Worm (Caenorhabditis elegans) whole organism, L3 larva: ENCODE data around the gene cec-5.

Experiments
- R02D3.7 ChIP-seq: fragments of 150-350 bp; optimal IDR thresholded peaks from 2 replicates; lab custom pipeline; 2014; ENCODE audit warnings: missing biosample characterization, missing genetic modification characterization
- ZK546.5 ChIP-seq: sonication (generic microtip); optimal IDR thresholded peaks from 2 replicates; lab custom pipeline; 2017; ENCODE audit warnings: missing biosample characterization, missing genetic modification characterization
- aly-2 ChIP-seq: fragments of 150-350 bp; optimal IDR thresholded peaks from 2 replicates; lab custom pipeline; 2014; ENCODE audit warnings: missing biosample characterization, missing genetic modification characterization
- ama-1 ChIP-seq: fragments of 150-350 bp; optimal IDR thresholded peaks from 2 replicates; lab custom pipeline; 2018
- ceh-16 ChIP-seq: sonication (generic microtip); optimal IDR thresholded peaks from 2 replicates; lab custom pipeline; 2017; ENCODE audit warnings: missing biosample characterization, missing genetic modification characterization
- ceh-82 ChIP-seq: fragments of 150-350 bp; optimal IDR thresholded peaks from 2 replicates; lab custom pipeline; 2014; ENCODE audit warnings: missing biosample characterization, missing genetic modification characterization
- ceh-9 ChIP-seq: sonication (generic microtip); optimal IDR thresholded peaks from 2 replicates; lab custom pipeline; 2018; ENCODE audit warnings: missing biosample characterization, missing genetic modification characterization
- daf-12 ChIP-seq: fragments of 150-350 bp; optimal IDR thresholded peaks from 2 replicates; lab custom pipeline; 2014; ENCODE audit warnings: missing biosample characterization, missing genetic modification reagents, missing genetic modification characterization
- egl-27 ChIP-seq: sonication (generic microtip); optimal IDR thresholded peaks from 4 replicates; lab custom pipeline; 2017; ENCODE audit warnings: missing biosample characterization, missing genetic modification reagents, missing genetic modification characterization
- elt-1 ChIP-seq: fragments of 150-350 bp; optimal IDR thresholded peaks from 2 replicates; lab custom pipeline; 2014; ENCODE audit warnings: missing biosample characterization, missing genetic modification characterization
- elt-2 ChIP-seq: sonication (generic microtip); optimal IDR thresholded peaks from 2 replicates; lab custom pipeline; 2016; ENCODE audit warnings: missing genetic modification reagents, mild to moderate bottlenecking, missing genetic modification characterization, missing compliant biosample characterization
- elt-3 ChIP-seq, 3 experiments: fragments of 150-350 bp in 1 of 3; sonication (generic microtip) in 2 of 3; optimal IDR thresholded peaks; 2 replicates in 2 of 3; 4 replicates in 1 of 3; lab custom pipeline; 2014 to 2017; ENCODE audit warnings: missing biosample characterization in 3 of 3, missing genetic modification characterization in 3 of 3
- eor-1 ChIP-seq, 2 experiments: fragments of 150-350 bp; optimal IDR thresholded peaks; 2 replicates each; lab custom pipeline; 2014 to 2018; ENCODE audit warnings: missing biosample characterization in 2 of 2, missing genetic modification characterization in 2 of 2
- fkh-10 ChIP-seq: sonication (generic microtip); optimal IDR thresholded peaks from 2 replicates; lab custom pipeline; 2017; ENCODE audit warnings: missing biosample characterization, missing genetic modification reagents, missing genetic modification characterization
- fkh-2 ChIP-seq: fragments of 150-350 bp; optimal IDR thresholded peaks from 2 replicates; lab custom pipeline; 2014; ENCODE audit warnings: missing biosample characterization, missing genetic modification reagents, missing genetic modification characterization
- fos-1 ChIP-seq: fragments of 150-350 bp; optimal IDR thresholded peaks from 2 replicates; lab custom pipeline; 2014; ENCODE audit warnings: missing biosample characterization, missing genetic modification characterization
- hmg-11 ChIP-seq: sonication (generic microtip); optimal IDR thresholded peaks from 2 replicates; lab custom pipeline; 2016; ENCODE audit warnings: missing genetic modification characterization, missing compliant biosample characterization
- jun-1 ChIP-seq: fragments of 150-350 bp; optimal IDR thresholded peaks from 2 replicates; lab custom pipeline; 2014; ENCODE audit warnings: missing biosample characterization, missing genetic modification reagents, missing genetic modification characterization
- lin-15B ChIP-seq: fragments of 150-350 bp; optimal IDR thresholded peaks from 2 replicates; lab custom pipeline; 2014; ENCODE audit warnings: missing biosample characterization, missing genetic modification characterization
- lin-39 ChIP-seq: fragments of 150-350 bp; optimal IDR thresholded peaks from 2 replicates; lab custom pipeline; 2018; ENCODE audit warnings: missing biosample characterization, missing genetic modification reagents, missing genetic modification characterization
- lsy-12 ChIP-seq: sonication (generic microtip); optimal IDR thresholded peaks from 2 replicates; lab custom pipeline; 2016; ENCODE audit warnings: mild to moderate bottlenecking, missing genetic modification characterization, missing compliant biosample characterization
- mdl-1 ChIP-seq: fragments of 150-350 bp; optimal IDR thresholded peaks from 2 replicates; lab custom pipeline; 2014; ENCODE audit warnings: missing biosample characterization, missing genetic modification characterization
- mml-1 ChIP-seq: fragments of 150-350 bp; sonication (generic microtip); optimal IDR thresholded peaks from 3 replicates; lab custom pipeline; 2014; ENCODE audit warnings: missing biosample characterization, missing genetic modification characterization
- nfya-1 ChIP-seq: sonication (generic microtip); optimal IDR thresholded peaks from 2 replicates; lab custom pipeline; 2017; ENCODE audit warnings: missing genetic modification characterization, mild to moderate bottlenecking, missing compliant biosample characterization, antibody characterized with exemption, moderate library complexity; ENCODE audit not compliant: insufficient read depth
- nhr-11 ChIP-seq: fragments of 150-350 bp; optimal IDR thresholded peaks from 2 replicates; lab custom pipeline; 2014; ENCODE audit warnings: missing biosample characterization, missing genetic modification characterization
- nhr-23 ChIP-seq: fragments of 150-350 bp; optimal IDR thresholded peaks from 2 replicates; lab custom pipeline; 2014; ENCODE audit warnings: missing biosample characterization, missing genetic modification reagents, missing genetic modification characterization
- nhr-25 ChIP-seq: sonication (generic microtip); optimal IDR thresholded peaks from 2 replicates; lab custom pipeline; 2017; ENCODE audit warnings: missing biosample characterization, missing genetic modification characterization
- nhr-28 ChIP-seq: fragments of 150-350 bp; optimal IDR thresholded peaks from 2 replicates; lab custom pipeline; 2014; ENCODE audit warnings: missing biosample characterization, missing genetic modification characterization
- nhr-43 ChIP-seq: sonication (generic microtip); optimal IDR thresholded peaks from 2 replicates; lab custom pipeline; 2016; ENCODE audit warnings: mild to moderate bottlenecking, missing genetic modification characterization, missing compliant biosample characterization; ENCODE audit not compliant: poor library complexity, severe bottlenecking
- nhr-67 ChIP-seq: fragments of 150-350 bp; optimal IDR thresholded peaks from 2 replicates; lab custom pipeline; 2014; ENCODE audit warnings: missing biosample characterization, missing genetic modification characterization
- nhr-76 ChIP-seq: fragments of 150-350 bp; sonication (generic microtip); optimal IDR thresholded peaks from 5 replicates; lab custom pipeline; 2014; ENCODE audit warnings: missing biosample characterization, missing genetic modification characterization
- nhr-77 ChIP-seq: fragments of 150-350 bp; optimal IDR thresholded peaks from 2 replicates; lab custom pipeline; 2014; ENCODE audit warnings: missing biosample characterization, missing genetic modification characterization
- pha-4 ChIP-seq: fragments of 150-350 bp; optimal IDR thresholded peaks from 2 replicates; lab custom pipeline; 2014; ENCODE audit warnings: missing biosample characterization, missing genetic modification reagents, missing genetic modification characterization
- pqm-1 ChIP-seq: fragments of 150-350 bp; optimal IDR thresholded peaks from 2 replicates; lab custom pipeline; 2017; ENCODE audit warnings: missing biosample characterization, missing genetic modification characterization, inconsistent platforms
- skn-1 ChIP-seq: fragments of 150-350 bp; optimal IDR thresholded peaks from 2 replicates; lab custom pipeline; 2014; ENCODE audit warnings: missing biosample characterization, missing genetic modification characterization
- snpc-4 ChIP-seq: fragments of 150-350 bp; optimal IDR thresholded peaks from 2 replicates; lab custom pipeline; 2014; ENCODE audit warnings: missing biosample characterization, missing genetic modification characterization
- tbx-2 ChIP-seq: sonication (generic microtip); optimal IDR thresholded peaks from 2 replicates; lab custom pipeline; 2016; ENCODE audit warnings: mild to moderate bottlenecking, missing genetic modification characterization, missing compliant biosample characterization
- unc-39 ChIP-seq: sonication (generic microtip); optimal IDR thresholded peaks from 4 replicates; lab custom pipeline; 2017; ENCODE audit warnings: missing biosample characterization, missing genetic modification characterization
- unc-62 ChIP-seq: fragments of 150-350 bp; sonication (generic microtip); optimal IDR thresholded peaks from 4 replicates; lab custom pipeline; 2014; ENCODE audit warnings: missing biosample characterization, missing genetic modification reagents, missing genetic modification characterization
- ztf-11 ChIP-seq: fragments of 150-350 bp; optimal IDR thresholded peaks from 2 replicates; lab custom pipeline; 2014; ENCODE audit warnings: missing biosample characterization, missing genetic modification characterization

Gene cec-5

DNA sequence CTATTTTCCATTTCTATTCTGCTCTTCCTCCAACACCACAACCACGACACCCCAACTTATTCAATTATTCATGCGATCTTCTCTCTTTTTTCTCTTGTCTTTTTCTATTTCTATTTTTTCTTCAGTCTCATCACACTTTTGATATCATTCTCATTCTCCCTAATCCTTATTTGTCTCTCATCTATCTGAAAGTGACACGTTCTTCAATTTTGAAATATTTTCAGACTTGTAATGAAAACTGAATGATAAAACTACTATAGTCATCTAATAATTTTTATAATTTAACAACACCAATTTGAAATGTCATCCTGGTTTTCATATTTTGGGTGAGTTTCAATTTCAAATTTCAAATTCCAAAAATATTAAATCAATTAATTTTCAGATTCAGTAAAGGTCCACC, 8.7 kb upstream of the cec-5 start, which contains the start of gene cla-1:
TSS of gene cla-1 (plus strand) at position 301 of the 400 bp plus-strand sequence.
- TF ChIP-seq nhr-67 (tag; lab: Kevin White, UChicago) (no peak), ceh-82 (no peak), fos-1 (tag; lab: Kevin White, UChicago) (no peak), nhr-28 (tag; lab: Kevin White, UChicago) (no peak), ceh-9 (tag; lab: Kevin White, UChicago) (no peak), hmg-11 (tag; lab: Kevin White, UChicago) (no peak), jun-1 (tag; lab: Kevin White, UChicago) (no peak), lin-15B (tag; lab: Kevin White, UChicago) (no peak), unc-39 (no peak), nhr-76 (tag; lab: Kevin White, UChicago) (no peak), nhr-77 (tag; lab: Kevin White, UChicago) (no peak), elt-1 (tag; lab: Kevin White, UChicago) (no peak), nfya-1 (tag; lab: Kevin White, UChicago) (no peak), nhr-23 (no peak), egl-27 (tag; lab: Kevin White, UChicago) (no peak), nhr-43 (tag; lab: Kevin White, UChicago) (no peak), pqm-1 (no peak), lin-39 (tag; lab: Kevin White, UChicago) (no peak), elt-2 (no peak), lsy-12 (no peak)
- TF ChIP-seq, all 47 proteins: peak for 0

DNA sequence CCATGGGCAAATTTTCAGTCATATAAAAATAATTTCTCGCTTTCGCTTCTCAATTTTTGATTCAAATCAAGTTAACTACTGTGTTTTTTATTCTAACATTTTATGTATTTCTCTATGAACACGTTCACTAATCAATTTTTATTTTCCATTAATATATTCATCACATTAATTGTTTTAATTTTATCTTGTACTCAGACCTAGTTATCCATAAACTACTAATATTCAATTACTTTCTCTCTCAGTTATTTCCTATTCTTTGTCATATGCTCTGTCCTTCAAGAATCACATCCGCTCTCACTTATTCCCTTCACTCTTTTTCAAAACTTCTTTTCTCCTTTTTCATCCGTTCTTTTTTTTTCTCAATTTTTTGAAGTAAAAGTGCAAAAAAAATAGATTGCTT, 7.1 kb upstream of the cec-5 start:
- TF ChIP-seq fkh-10 (GFP tag; lab: Kevin White, UChicago) (peak; percentile 42), unc-62 (no peak), fos-1 (tag; lab: Kevin White, UChicago) (no peak)

DNA sequence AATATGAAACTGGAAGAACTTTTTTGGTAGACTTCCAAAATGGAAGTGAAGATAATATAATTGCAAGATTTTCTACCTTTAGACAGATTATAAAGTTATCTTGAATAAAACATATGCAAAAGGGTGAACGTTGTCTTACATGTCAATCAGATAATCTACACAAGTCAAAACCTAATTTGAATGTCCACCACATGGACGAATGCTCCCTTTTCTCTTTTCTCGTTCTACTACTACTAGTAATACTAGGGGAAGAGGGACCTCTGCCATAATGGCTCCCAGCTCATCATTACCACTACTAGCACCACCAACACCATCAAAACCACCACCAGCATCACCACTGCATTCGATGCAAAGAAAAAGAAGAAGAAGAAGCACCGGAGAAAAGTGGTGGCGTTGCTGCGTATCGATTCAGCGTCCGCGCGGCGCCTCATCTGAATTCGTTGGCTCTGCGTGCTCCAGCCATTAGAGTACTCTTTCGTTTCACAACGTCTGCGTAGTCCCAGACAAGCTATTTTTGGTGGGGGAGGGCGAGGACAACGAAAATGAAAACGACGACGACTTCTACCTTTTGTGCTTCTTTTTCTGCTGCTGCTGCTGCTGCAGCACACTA, 5.5 kb upstream of the cec-5 start:
- TF ChIP-seq lsy-12 (no peak), jun-1 (tag; lab: Kevin White, UChicago) (no peak), nhr-25 (tag; lab: Kevin White, UChicago) (no peak), ceh-16 (tag; lab: Kevin White, UChicago) (no peak), hmg-11 (tag; lab: Kevin White, UChicago) (peak; percentile 42), nhr-43 (tag; lab: Kevin White, UChicago) (no peak), nhr-67 (tag; lab: Kevin White, UChicago) (no peak), pqm-1 (no peak), fkh-10 (GFP tag; lab: Kevin White, UChicago) (no peak), tbx-2 (no peak), aly-2 (tag; lab: Kevin White, UChicago) (no peak), skn-1 (no peak), nfya-1 (tag; lab: Kevin White, UChicago) (peak; percentile 51), daf-12 (tag; lab: Kevin White, UChicago) (no peak), lin-39 (tag; lab: Kevin White, UChicago) (peak; percentile 84), nhr-76 (tag; lab: Kevin White, UChicago) (no peak), mdl-1 (tag; lab: Kevin White, UChicago) (no peak), snpc-4 (tag; lab: Kevin White, UChicago) (peak; percentile 11), eor-1 (tag; optimal IDR thresholded peaks at IDR 0.05; lab: Kevin White, UChicago) (no peak), elt-3 (tag; optimal IDR thresholded peaks at IDR 0.05; lab: Kevin White, UChicago) (no peak), fos-1 (tag; lab: Kevin White, UChicago) (no peak), R02D3.7 (tag; lab: Kevin White, UChicago) (no peak), nhr-28 (tag; lab: Kevin White, UChicago) (no peak), mml-1 (tag; lab: Kevin White, UChicago) (no peak)
- TF ChIP-seq, all 47 proteins: peak for 4

DNA sequence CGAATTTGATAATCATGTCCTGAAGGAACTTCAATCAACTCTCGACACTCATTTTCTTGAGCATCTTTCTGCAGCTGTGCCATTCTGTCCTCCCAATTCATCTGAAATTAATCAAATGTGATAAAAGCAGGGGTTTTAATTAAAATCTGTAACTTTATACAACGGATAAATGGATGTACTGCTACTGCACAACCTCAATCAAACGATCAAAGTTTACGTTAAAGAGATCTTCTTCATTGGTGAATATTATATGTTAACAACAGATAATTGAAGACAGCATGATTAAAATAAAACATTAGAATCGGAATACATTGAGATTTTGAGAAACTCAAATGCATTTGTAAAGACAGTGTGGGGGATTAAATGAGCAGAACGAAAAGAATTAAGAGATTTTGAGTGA, 1.6 kb downstream of the cec-5 start, which contains the start of gene F32E10.5:
TSS of gene F32E10.5 (minus strand) at position 101 of the 400 bp plus-strand sequence.
- TF ChIP-seq fkh-2 (tag; lab: Kevin White, UChicago) = no peak
- TF ChIP-seq elt-2 = no peak
- no peak for TF ChIP-seq skn-1
- no peak for TF ChIP-seq unc-62
- no peak for TF ChIP-seq pha-4 (tag; lab: Kevin White, UChicago)
- no peak for TF ChIP-seq nhr-23
- TF ChIP-seq lin-15B (tag; lab: Kevin White, UChicago) = no peak
- no peak for TF ChIP-seq R02D3.7 (tag; lab: Kevin White, UChicago)
- TF ChIP-seq nhr-25 (tag; lab: Kevin White, UChicago) = no peak
- no peak for TF ChIP-seq mml-1 (tag; lab: Kevin White, UChicago)
- TF ChIP-seq ztf-11 (tag; lab: Kevin White, UChicago) = no peak
- no peak for TF ChIP-seq eor-1 (tag; optimal IDR thresholded peaks at IDR 0.05; lab: Kevin White, UChicago)
- TF ChIP-seq nhr-11 (tag; lab: Kevin White, UChicago) = no peak
- no peak for TF ChIP-seq unc-39
- TF ChIP-seq ZK546.5 = no peak
- no peak for TF ChIP-seq ceh-9 (tag; lab: Kevin White, UChicago)
- no peak for TF ChIP-seq ama-1
- no peak for TF ChIP-seq hmg-11 (tag; lab: Kevin White, UChicago)
